Fruit fly (Drosophila melanogaster): ENCODE results near the gene gcm2.

Gene gcm2

dm6 chr2L:9564527-9564926 lies 43.8 kb upstream of the gcm2 start (continued):
- TF ChIP-seq tup (GFP tag; optimal IDR thresholded peaks at IDR 0.05) = no peak
- no peak for TF ChIP-seq bbx (GFP tag; IDR thresholded peaks at IDR 0.05; ENCODE audit: partially characterized antibody)
- no peak for TF ChIP-seq ems (GFP tag; optimal IDR thresholded peaks at IDR 0.05)
- no peak for TF ChIP-seq crol (GFP tag; IDR thresholded peaks at IDR 0.05)
- TF ChIP-seq sd (tag; optimal IDR thresholded peaks at IDR 0.05) = no peak
- TF ChIP-seq schlank (tag; optimal IDR thresholded peaks at IDR 0.05) = no peak
- TF ChIP-seq CG9727 (GFP tag; optimal IDR thresholded peaks at IDR 0.05) = peak; percentile 31
- peak; percentile 18 for TF ChIP-seq Deaf1 (tag; optimal IDR thresholded peaks at IDR 0.05)
- TF ChIP-seq CG1832 (GFP tag; optimal IDR thresholded peaks at IDR 0.05) = no peak
- TF ChIP-seq B-H2 (GFP tag; optimal IDR thresholded peaks at IDR 0.05) = no peak
- no peak for TF ChIP-seq CG13894 (tag; optimal IDR thresholded peaks at IDR 0.05)
- TF ChIP-seq chif (GFP tag; optimal IDR thresholded peaks at IDR 0.05) = no peak
- no peak for TF ChIP-seq CG30431 (GFP tag; optimal IDR thresholded peaks at IDR 0.05)
- no peak for TF ChIP-seq shn (GFP tag; optimal IDR thresholded peaks at IDR 0.05)
- TF ChIP-seq wdn (GFP tag; IDR thresholded peaks at IDR 0.05) = 0 out of 2 replicates have a peak, but pooled peaks have one; percentile 18
- no peak for TF ChIP-seq Neu2 (GFP tag; optimal IDR thresholded peaks at IDR 0.05; ENCODE audit: borderline replicate concordance)
- TF ChIP-seq nom (GFP tag; optimal IDR thresholded peaks at IDR 0.05) = no peak
- no peak for TF ChIP-seq CG43689 (GFP tag; IDR thresholded peaks at IDR 0.05)
- peak; percentile 66 for TF ChIP-seq lab (GFP tag; optimal IDR thresholded peaks at IDR 0.05)
- TF ChIP-seq prd (optimal IDR thresholded peaks at IDR 0.05) = no peak
- peak; percentile 29; the same call in 1 of the 3 replicates for TF ChIP-seq prd (GFP tag; IDR thresholded peaks at IDR 0.05)
- no peak for TF ChIP-seq hkb (optimal IDR thresholded peaks at IDR 0.05)
- peak; percentile 33; the same call in 1 of the 2 replicates for TF ChIP-seq hkb (GFP tag; IDR thresholded peaks at IDR 0.05)
- peak in 1 of 2 experiments; percentile 32 for TF ChIP-seq dpn (GFP tag; optimal IDR thresholded peaks at IDR 0.05)
- no peak for TF ChIP-seq Side (GFP tag; optimal IDR thresholded peaks at IDR 0.05)
- TF ChIP-seq CG18262 (tag; optimal IDR thresholded peaks at IDR 0.05) = peak; percentile 42
- TF ChIP-seq CG11723 (GFP tag; optimal IDR thresholded peaks at IDR 0.05) = no peak
- no peak for TF ChIP-seq CG15011 (GFP tag; optimal IDR thresholded peaks at IDR 0.05)
- peak; percentile 60 for TF ChIP-seq CG31441 (GFP tag; IDR thresholded peaks at IDR 0.05)
- peak; percentile 43; the same call in 1 of the 3 replicates for TF ChIP-seq CG11560 (tag; IDR thresholded peaks at IDR 0.05)
- TF ChIP-seq vfl (GFP tag; optimal IDR thresholded peaks at IDR 0.05) = no peak
- no peak for TF ChIP-seq abd-A (tag; optimal IDR thresholded peaks at IDR 0.05)
- TF ChIP-seq CG6854 (GFP tag; optimal IDR thresholded peaks at IDR 0.05) = peak; percentile 46
- no peak for TF ChIP-seq CG33213 (GFP tag; optimal IDR thresholded peaks at IDR 0.05)
- TF ChIP-seq CG13123 (GFP tag; optimal IDR thresholded peaks at IDR 0.05) = no peak
- no peak; the same call in 1 of the 2 replicates for TF ChIP-seq E2f1 (GFP tag; IDR thresholded peaks at IDR 0.05)
- peak; percentile 40 for TF ChIP-seq CG17385 (GFP tag; optimal IDR thresholded peaks at IDR 0.05)
- TF ChIP-seq ftz-f1 (GFP tag; optimal IDR thresholded peaks at IDR 0.05) = no peak
- peak; percentile 12 for TF ChIP-seq CG10267 (tag; optimal IDR thresholded peaks at IDR 0.05)
- TF ChIP-seq CG10979 (tag; optimal IDR thresholded peaks at IDR 0.05) = peak; percentile 17
- peak; percentile 16 for TF ChIP-seq tio (GFP tag; optimal IDR thresholded peaks at IDR 0.05)
- TF ChIP-seq CG6813 (GFP tag; optimal IDR thresholded peaks at IDR 0.05) = no peak
- TF ChIP-seq CG10654 (GFP tag; optimal IDR thresholded peaks at IDR 0.05) = peak; percentile 31
- no peak for TF ChIP-seq Lhr (GFP tag; optimal IDR thresholded peaks at IDR 0.05)
- no peak for TF ChIP-seq CG12299 (tag; optimal IDR thresholded peaks at IDR 0.05)
- TF ChIP-seq Atf6 (GFP tag; IDR thresholded peaks at IDR 0.05) = no peak
- no peak for TF ChIP-seq sens-2 (GFP tag; IDR thresholded peaks at IDR 0.05)
- TF ChIP-seq CG12769 (tag; optimal IDR thresholded peaks at IDR 0.05) = no peak
- no peak for TF ChIP-seq Adf1 (GFP tag; IDR thresholded peaks at IDR 0.05)
- TF ChIP-seq E2f2 (GFP tag; IDR thresholded peaks at IDR 0.05) = no peak
- no peak for TF ChIP-seq sna (GFP tag; IDR thresholded peaks at IDR 0.05; ENCODE audit: partially characterized antibody)

All from whole organism, embryonic.